Worm (Caenorhabditis elegans) whole organism, L4 larva: ENCODE measurements around the gene T26G10.5.

Experiments
- F44E2.7 ChIP-seq: fragments of 200-800 bp; sonication (Bioruptor generic); IDR thresholded peaks from 2 replicates; pipeline ENCODE4 v2.1.2; 2022; ENCODE audit warnings: missing genetic modification characterization, missing compliant biosample characterization
- F49E8.2 ChIP-seq: sonication (generic microtip); optimal IDR thresholded peaks from 2 replicates; lab custom pipeline; 2016; ENCODE audit warnings: missing compliant biosample characterization, mild to moderate bottlenecking, missing genetic modification characterization, borderline replicate concordance
- R02D3.7 ChIP-seq: fragments of 150-350 bp; sonication (generic microtip); optimal IDR thresholded peaks from 3 replicates; lab custom pipeline; 2014; ENCODE audit warnings: missing biosample characterization, missing genetic modification characterization
- Y5F2A.4 ChIP-seq: fragments of 200-800 bp; sonication (Bioruptor generic); optimal IDR thresholded peaks from 2 replicates; lab custom pipeline; 2018; ENCODE audit warnings: mild to moderate bottlenecking, missing genetic modification characterization, missing compliant biosample characterization
- Y75B8A.6 ChIP-seq: fragments of 200-800 bp; sonication (Bioruptor generic); IDR thresholded peaks from 2 replicates; pipeline ENCODE4 v1.3.6; 2022; ENCODE audit warnings: missing genetic modification reagents, missing genetic modification characterization, missing compliant biosample characterization
- aly-2 ChIP-seq: sonication (generic microtip); optimal IDR thresholded peaks from 2 replicates; lab custom pipeline; 2018; ENCODE audit warnings: missing biosample characterization, missing genetic modification characterization
- ama-1 ChIP-seq: fragments of 150-350 bp; optimal IDR thresholded peaks from 2 replicates; lab custom pipeline; 2014; ENCODE audit warnings: inconsistent platforms, mixed read lengths
- arid-1 ChIP-seq: fragments of 200-800 bp; sonication (Bioruptor generic); conservative IDR thresholded peaks from 2 replicates; pipeline ENCODE4 v1.3.6; 2022; ENCODE audit warnings: missing genetic modification reagents, missing genetic modification characterization, missing compliant biosample characterization
- ceh-20 ChIP-seq: fragments of 200-800 bp; sonication (Bioruptor generic); IDR thresholded peaks from 2 replicates; pipeline ENCODE4 v1.3.6; 2022; ENCODE audit warnings: missing genetic modification reagents, missing genetic modification characterization, missing compliant biosample characterization
- ceh-28 ChIP-seq: fragments of 150-350 bp; optimal IDR thresholded peaks from 2 replicates; lab custom pipeline; 2014; ENCODE audit warnings: missing biosample characterization, missing genetic modification reagents, missing genetic modification characterization
- ceh-82 ChIP-seq: sonication (generic microtip); optimal IDR thresholded peaks from 2 replicates; lab custom pipeline; 2017; ENCODE audit warnings: missing biosample characterization, missing genetic modification characterization
- cey-2 ChIP-seq: sonication (generic microtip); optimal IDR thresholded peaks from 3 replicates; lab custom pipeline; 2017; ENCODE audit warnings: missing genetic modification characterization, mild to moderate bottlenecking, missing compliant biosample characterization, antibody characterized with exemption, borderline replicate concordance; ENCODE audit not compliant: insufficient read depth
- daf-12 ChIP-seq: fragments of 150-350 bp; optimal IDR thresholded peaks from 2 replicates; lab custom pipeline; 2014; ENCODE audit warnings: missing biosample characterization, missing genetic modification reagents, missing genetic modification characterization
- dmd-8 ChIP-seq: fragments of 200-800 bp; sonication (Bioruptor generic); IDR thresholded peaks from 2 replicates; pipeline ENCODE4 v1.3.6; 2022; ENCODE audit warnings: missing genetic modification characterization, missing compliant biosample characterization
- egl-43 ChIP-seq: fragments of 200-800 bp; sonication (Bioruptor generic); IDR thresholded peaks from 2 replicates; pipeline ENCODE4 v1.3.6; 2022; ENCODE audit warnings: missing genetic modification reagents, missing genetic modification characterization, missing compliant biosample characterization
- fkh-10 ChIP-seq: fragments of 150-350 bp; optimal IDR thresholded peaks from 2 replicates; lab custom pipeline; 2014; ENCODE audit warnings: missing biosample characterization, missing genetic modification reagents, missing genetic modification characterization
- gei-8 ChIP-seq: fragments of 200-800 bp; sonication (Bioruptor generic); optimal IDR thresholded peaks from 2 replicates; lab custom pipeline; 2018; ENCODE audit warnings: mild to moderate bottlenecking, missing genetic modification characterization, missing compliant biosample characterization
- hif-1 ChIP-seq, 2 experiments: sonication (generic microtip); optimal IDR thresholded peaks; 2 replicates each; lab custom pipeline; 2016 to 2017; ENCODE audit warnings: missing compliant biosample characterization in 2 of 2, missing genetic modification characterization in 2 of 2, missing genetic modification reagents in 2 of 2, missing genotype in 2 of 2, mild to moderate bottlenecking in 1 of 2
- hlh-30 ChIP-seq: sonication (generic microtip); optimal IDR thresholded peaks from 2 replicates; lab custom pipeline; 2017; ENCODE audit warnings: antibody characterized with exemption, mild to moderate bottlenecking, missing genetic modification characterization, missing compliant biosample characterization; ENCODE audit not compliant: insufficient read depth
- jun-1 ChIP-seq: fragments of 150-350 bp; optimal IDR thresholded peaks from 2 replicates; lab custom pipeline; 2014; ENCODE audit warnings: missing biosample characterization, missing genetic modification reagents, missing genetic modification characterization
- lim-7 ChIP-seq: fragments of 200-800 bp; sonication (Bioruptor generic); IDR thresholded peaks from 2 replicates; pipeline ENCODE4 v1.3.6; 2022; ENCODE audit warnings: missing genetic modification characterization, missing compliant biosample characterization
- lin-1 ChIP-seq: fragments of 200-800 bp; sonication (Bioruptor generic); IDR thresholded peaks from 2 replicates; pipeline ENCODE4 v1.3.6; 2022; ENCODE audit warnings: missing genetic modification reagents, missing genetic modification characterization, missing compliant biosample characterization
- lin-29 ChIP-seq: fragments of 200-800 bp; sonication (Bioruptor generic); IDR thresholded peaks from 2 replicates; pipeline ENCODE4 v1.3.6; 2022; ENCODE audit warnings: missing genetic modification reagents, missing genetic modification characterization, missing compliant biosample characterization
- lsy-2 ChIP-seq, 2 experiments: fragments of 150-350 bp in 1 of 2; sonication (generic microtip) in 1 of 2; optimal IDR thresholded peaks; 2 replicates each; lab custom pipeline; 2014 to 2017; ENCODE audit warnings: missing biosample characterization in 2 of 2, missing genetic modification characterization in 2 of 2
- madf-5 ChIP-seq, 2 experiments: fragments of 200-800 bp; sonication (Bioruptor generic); IDR thresholded peaks; 2 replicates each; pipeline ENCODE4 v1.3.6; 2022; ENCODE audit warnings: missing compliant biosample characterization in 2 of 2, missing genetic modification characterization in 2 of 2
- madf-9 ChIP-seq: fragments of 200-800 bp; sonication (Bioruptor generic); conservative IDR thresholded peaks from 2 replicates; pipeline ENCODE4 v1.3.6; 2022; ENCODE audit warnings: missing genetic modification reagents, missing genetic modification characterization, missing compliant biosample characterization
- mdl-1 ChIP-seq, 2 experiments: fragments of 150-350 bp in 1 of 2; sonication (generic microtip) in 1 of 2; optimal IDR thresholded peaks; 2 replicates each; lab custom pipeline; 2014 to 2017; ENCODE audit warnings: missing biosample characterization in 2 of 2, missing genetic modification characterization in 2 of 2
- mdt-29 ChIP-seq: fragments of 200-800 bp; sonication (Bioruptor generic); IDR thresholded peaks from 2 replicates; pipeline ENCODE4 v1.3.6; 2022; ENCODE audit warnings: missing genetic modification reagents, missing genetic modification characterization, missing compliant biosample characterization
- mxl-2 ChIP-seq: fragments of 200-800 bp; sonication (Bioruptor generic); conservative IDR thresholded peaks from 2 replicates; pipeline ENCODE4 v1.3.6; 2022; ENCODE audit warnings: missing genetic modification reagents, missing genetic modification characterization, missing compliant biosample characterization
- mxl-3 ChIP-seq: fragments of 200-800 bp; sonication (Bioruptor generic); optimal IDR thresholded peaks from 2 replicates; lab custom pipeline; 2018; ENCODE audit warnings: mild to moderate bottlenecking, missing genetic modification characterization, missing compliant biosample characterization
- nhr-10 ChIP-seq: fragments of 150-350 bp; optimal IDR thresholded peaks from 2 replicates; lab custom pipeline; 2014; ENCODE audit warnings: missing biosample characterization, missing genetic modification characterization
- nhr-237 ChIP-seq: sonication (generic microtip); optimal IDR thresholded peaks from 2 replicates; lab custom pipeline; 2017; ENCODE audit warnings: missing biosample characterization, missing genetic modification characterization
- nhr-41 ChIP-seq: fragments of 200-800 bp; sonication (Bioruptor generic); IDR thresholded peaks from 2 replicates; pipeline ENCODE4 v1.3.6; 2022; ENCODE audit warnings: missing genetic modification reagents, missing genetic modification characterization, missing compliant biosample characterization
- nhr-77 ChIP-seq: fragments of 150-350 bp; optimal IDR thresholded peaks from 2 replicates; lab custom pipeline; 2014; ENCODE audit warnings: missing biosample characterization, missing genetic modification characterization
- pha-4 ChIP-seq, 2 experiments: fragments of 150-350 bp in 1 of 2; fragments of 200-800 bp in 1 of 2; sonication (Bioruptor generic) in 1 of 2; IDR thresholded peaks in 1 of 2; optimal IDR thresholded peaks in 1 of 2; 2 replicates each; pipeline versions ENCODE4 v1.3.6 to Lab custom; 2014 to 2022; ENCODE audit warnings: missing genetic modification characterization in 2 of 2, missing genetic modification reagents in 2 of 2, missing biosample characterization in 1 of 2, missing compliant biosample characterization in 1 of 2
- saeg-2 ChIP-seq: fragments of 200-800 bp; sonication (Bioruptor generic); IDR thresholded peaks from 2 replicates; pipeline ENCODE4 v1.3.6; 2022; ENCODE audit warnings: missing genetic modification reagents, missing genetic modification characterization, missing compliant biosample characterization
- set-16 ChIP-seq: fragments of 200-800 bp; sonication (Bioruptor generic); IDR thresholded peaks from 2 replicates; pipeline ENCODE4 v1.3.6; 2022; ENCODE audit warnings: missing genetic modification reagents, missing genetic modification characterization, missing compliant biosample characterization
- tra-1 ChIP-seq: fragments of 200-800 bp; sonication (Bioruptor generic); IDR thresholded peaks from 2 replicates; pipeline ENCODE4 v1.3.6; 2022; ENCODE audit warnings: missing genetic modification reagents, missing genetic modification characterization, missing compliant biosample characterization
- unc-130 ChIP-seq: sonication (generic microtip); optimal IDR thresholded peaks from 2 replicates; lab custom pipeline; 2016; ENCODE audit warnings: missing genetic modification reagents, missing genetic modification characterization, missing compliant biosample characterization
- unc-62 ChIP-seq, 3 experiments: fragments of 150-350 bp in 1 of 3; sonication (generic microtip); optimal IDR thresholded peaks in 2 of 3; peaks in 1 of 3; 1 replicate in 1 of 3; 2 replicates in 2 of 3; lab custom pipeline; 2014 to 2017; ENCODE audit warnings: missing biosample characterization in 3 of 3, missing genetic modification characterization in 3 of 3, missing genetic modification reagents in 3 of 3, missing genotype in 1 of 3
- vab-7 ChIP-seq: fragments of 200-800 bp; sonication (Bioruptor generic); IDR thresholded peaks from 2 replicates; pipeline ENCODE4 v1.3.6; 2022; ENCODE audit warnings: missing genetic modification reagents, missing genetic modification characterization, missing compliant biosample characterization
- ztf-11 ChIP-seq: fragments of 150-350 bp; optimal IDR thresholded peaks from 2 replicates; lab custom pipeline; 2014; ENCODE audit warnings: missing biosample characterization, missing genetic modification characterization
- ztf-7 ChIP-seq: fragments of 150-350 bp; optimal IDR thresholded peaks from 2 replicates; lab custom pipeline; 2014; ENCODE audit warnings: missing biosample characterization, missing genetic modification characterization

Gene T26G10.5

DNA sequence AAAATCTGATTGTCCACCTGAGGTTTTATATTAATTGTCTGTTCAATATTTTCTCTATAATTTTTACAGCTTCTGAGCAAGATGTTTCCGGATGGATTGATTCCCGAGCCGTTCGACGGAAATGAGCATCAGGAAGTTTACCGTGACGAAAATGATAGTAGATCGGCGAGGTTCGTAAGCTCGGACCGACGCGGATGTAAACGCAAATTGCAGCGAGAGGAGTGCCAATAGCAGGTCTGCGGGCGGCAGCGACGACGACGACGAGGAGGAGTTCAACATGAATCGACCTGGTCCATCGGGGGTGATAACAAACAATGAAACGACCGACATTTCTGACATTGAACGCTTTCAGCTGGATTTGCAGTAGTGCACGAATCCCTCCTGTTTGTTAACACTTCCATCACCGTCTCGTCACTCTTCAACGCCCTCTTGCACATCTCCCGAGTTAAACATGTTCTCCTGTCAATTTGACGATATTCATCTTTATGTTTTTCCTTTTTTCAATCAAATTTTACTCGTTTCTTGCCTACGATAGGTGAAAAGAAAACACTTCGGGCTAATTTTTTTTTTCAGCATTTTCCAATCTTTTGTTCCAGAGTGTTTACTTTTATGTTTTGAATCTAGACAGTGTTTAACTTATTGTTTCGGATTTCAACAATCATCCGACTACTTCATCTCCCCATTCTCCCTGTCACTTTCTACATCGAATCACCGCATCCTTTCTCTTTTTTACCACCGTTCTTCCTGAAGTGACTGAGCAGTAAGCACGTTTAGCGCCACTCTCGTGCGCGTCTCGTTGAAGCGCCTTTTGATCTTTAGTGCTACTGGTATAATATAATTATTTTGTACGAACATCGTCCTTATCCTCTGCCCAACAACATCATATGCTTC, 35.9 kb upstream of the T26G10.5 start (continued):
- TF ChIP-seq F49E8.2 (tag; lab: Kevin White, UChicago): no peak
- peak; percentile 2 for TF ChIP-seq mxl-3
- TF ChIP-seq madf-9 (GFP tag; lab: Robert Waterston, UW): no peak
- TF ChIP-seq arid-1 (GFP tag; lab: Robert Waterston, UW): no peak
- peak in 1 of 2 experiments; percentile 91 for TF ChIP-seq unc-62 (GFP tag; optimal IDR thresholded peaks at IDR 0.05 in 1 of 2; lab: Kevin White, UChicago)
- no peak for TF ChIP-seq unc-62 (tag; optimal IDR thresholded peaks at IDR 0.05; lab: Kevin White, UChicago)
- TF ChIP-seq mxl-2 (GFP tag; lab: Robert Waterston, UW): no peak
- TF ChIP-seq dmd-8 (GFP tag; lab: Robert Waterston, UW): no peak
- no peak for TF ChIP-seq Y75B8A.6
- no peak for TF ChIP-seq nhr-77
- TF ChIP-seq cey-2 (tag; lab: Kevin White, UChicago): no peak
- TF ChIP-seq set-16 (GFP tag; lab: Robert Waterston, UW): 0 out of 2 replicates have a peak, but pooled peaks have one; percentile 20
- TF ChIP-seq nhr-237: no peak
- peak; percentile 89 for TF ChIP-seq ama-1 (lab: Kevin White, UChicago)
- TF ChIP-seq lsy-2 (tag; optimal IDR thresholded peaks at IDR 0.05; lab: Kevin White, UChicago): no peak
- TF ChIP-seq lim-7 (GFP tag; lab: Robert Waterston, UW): 0 out of 2 replicates have a peak, but pooled peaks have one; percentile 32
- no peak for TF ChIP-seq ztf-11 (tag; lab: Kevin White, UChicago)

DNA sequence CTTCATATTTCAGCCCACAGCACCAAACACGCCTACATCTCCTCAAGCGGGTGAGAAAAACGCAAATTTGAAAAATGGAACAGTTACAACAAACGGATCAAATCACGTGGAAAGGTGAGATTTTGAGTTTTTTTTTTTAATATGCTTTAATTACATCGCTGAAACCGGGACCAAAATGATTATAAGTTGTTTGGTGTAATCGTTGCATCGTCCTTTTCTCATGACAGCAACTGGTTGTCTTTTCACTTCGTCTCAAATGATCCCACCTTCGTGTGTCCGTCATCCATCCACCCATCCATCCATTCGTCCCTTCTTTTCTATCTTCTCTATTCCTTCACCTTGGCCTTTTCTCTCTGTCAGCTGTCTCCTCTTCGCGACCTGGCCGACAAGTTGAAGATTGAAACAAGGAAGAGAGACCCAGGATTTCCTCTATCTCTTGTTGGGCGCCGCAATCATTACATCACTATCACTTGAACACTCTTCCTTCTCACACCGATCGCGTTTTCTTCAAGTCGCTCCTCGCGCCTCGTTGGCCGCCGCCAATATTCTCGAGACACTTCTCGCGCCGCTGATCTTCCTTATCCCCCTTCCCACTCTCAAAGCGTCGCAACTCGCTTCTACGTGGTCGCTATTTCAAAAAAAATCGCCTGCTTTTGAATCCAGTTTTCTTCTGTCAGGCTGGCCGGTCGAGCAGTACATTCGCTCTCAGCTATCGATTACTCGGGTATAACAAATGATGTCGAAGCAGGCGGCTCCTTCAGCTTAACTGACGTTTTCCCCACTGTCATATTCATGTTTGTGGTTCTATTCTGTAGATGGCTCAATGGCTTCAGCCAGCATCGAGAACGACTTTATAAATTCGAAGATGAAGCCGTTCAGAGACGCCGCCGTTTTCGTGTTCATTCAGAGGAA, 31.2 kb upstream of the T26G10.5 start:
- peak; percentile 57 for TF ChIP-seq hlh-30 (tag; lab: Kevin White, UChicago)
- TF ChIP-seq set-16 (GFP tag; lab: Robert Waterston, UW): peak; percentile 54
- TF ChIP-seq saeg-2 (GFP tag; lab: Robert Waterston, UW): no peak
- TF ChIP-seq vab-7: no peak
- no peak for TF ChIP-seq hif-1 (tag; optimal IDR thresholded peaks at IDR 0.05; lab: Kevin White, UChicago)
- no peak for TF ChIP-seq madf-9 (GFP tag; lab: Robert Waterston, UW)
- no peak for TF ChIP-seq nhr-10 (tag; lab: Kevin White, UChicago)
- TF ChIP-seq arid-1 (GFP tag; lab: Robert Waterston, UW): no peak
- no peak for TF ChIP-seq R02D3.7 (tag; lab: Kevin White, UChicago)
- TF ChIP-seq jun-1 (tag; lab: Kevin White, UChicago): no peak
- TF ChIP-seq nhr-41 (GFP tag; lab: Robert Waterston, UW): no peak
- TF ChIP-seq ceh-20 (GFP tag; lab: Robert Waterston, UW): no peak
- TF ChIP-seq Y5F2A.4 (GFP tag; lab: Kevin White, UChicago): no peak
- no peak for TF ChIP-seq egl-43 (GFP tag; lab: Robert Waterston, UW)
- TF ChIP-seq mxl-3: peak; percentile 74
- TF ChIP-seq daf-12 (tag; lab: Kevin White, UChicago): no peak
- TF ChIP-seq nhr-77: no peak
- TF ChIP-seq mdt-29 (GFP tag; lab: Robert Waterston, UW): no peak
- no peak for TF ChIP-seq lin-1 (GFP tag; lab: Robert Waterston, UW)
- TF ChIP-seq nhr-237: no peak
- no peak for TF ChIP-seq F44E2.7
- TF ChIP-seq tra-1: no peak
- TF ChIP-seq madf-5 (GFP tag; IDR thresholded peaks at IDR 0.05; lab: Robert Waterston, UW): no peak
- no peak for TF ChIP-seq lin-29 (GFP tag; lab: Robert Waterston, UW)
- TF ChIP-seq aly-2: no peak
- no peak for TF ChIP-seq pha-4 (GFP tag; IDR thresholded peaks at IDR 0.05; lab: Robert Waterston, UW)
- no peak for TF ChIP-seq pha-4 (tag; optimal IDR thresholded peaks at IDR 0.05; lab: Kevin White, UChicago)
- TF ChIP-seq ceh-82: no peak
- TF ChIP-seq ztf-7 (tag; lab: Kevin White, UChicago): no peak
- TF ChIP-seq mdl-1 (tag; optimal IDR thresholded peaks at IDR 0.05; lab: Kevin White, UChicago): peak in 1 of 2 experiments; percentile 39
- TF ChIP-seq unc-130 (GFP tag; lab: Kevin White, UChicago): no peak
- no peak for TF ChIP-seq ceh-28 (tag; lab: Kevin White, UChicago)
- TF ChIP-seq lsy-2 (tag; optimal IDR thresholded peaks at IDR 0.05; lab: Kevin White, UChicago): peak in 1 of 2 experiments; percentile 53
- no peak for TF ChIP-seq fkh-10 (GFP tag; lab: Kevin White, UChicago)
- no peak for TF ChIP-seq gei-8 (GFP tag; lab: Kevin White, UChicago)
